Worm (Caenorhabditis elegans) whole organism, L3 larva: ENCODE results near the gene C34C12.9.

Experiments used
- ama-1 ChIP-seq: fragments of 150-350 bp; optimal IDR thresholded peaks from 2 replicates; lab custom pipeline; 2018
- ceh-82 ChIP-seq: fragments of 150-350 bp; optimal IDR thresholded peaks from 2 replicates; lab custom pipeline; 2014; ENCODE audit warnings: missing biosample characterization, missing genetic modification characterization
- egl-5 ChIP-seq: fragments of 150-350 bp; optimal IDR thresholded peaks from 2 replicates; lab custom pipeline; 2017; ENCODE audit warnings: missing biosample characterization, missing genetic modification reagents, missing genetic modification characterization, inconsistent platforms
- elt-2 ChIP-seq: sonication (generic microtip); optimal IDR thresholded peaks from 2 replicates; lab custom pipeline; 2016; ENCODE audit warnings: missing genetic modification reagents, mild to moderate bottlenecking, missing genetic modification characterization, missing compliant biosample characterization
- lin-15B ChIP-seq: fragments of 150-350 bp; optimal IDR thresholded peaks from 2 replicates; lab custom pipeline; 2014; ENCODE audit warnings: missing biosample characterization, missing genetic modification characterization
- nhr-11 ChIP-seq: fragments of 150-350 bp; optimal IDR thresholded peaks from 2 replicates; lab custom pipeline; 2014; ENCODE audit warnings: missing biosample characterization, missing genetic modification characterization
- pqm-1 ChIP-seq: fragments of 150-350 bp; optimal IDR thresholded peaks from 2 replicates; lab custom pipeline; 2017; ENCODE audit warnings: missing biosample characterization, missing genetic modification characterization, inconsistent platforms
- snpc-4 ChIP-seq: fragments of 150-350 bp; optimal IDR thresholded peaks from 2 replicates; lab custom pipeline; 2014; ENCODE audit warnings: missing biosample characterization, missing genetic modification characterization
- unc-39 ChIP-seq: sonication (generic microtip); optimal IDR thresholded peaks from 4 replicates; lab custom pipeline; 2017; ENCODE audit warnings: missing biosample characterization, missing genetic modification characterization
- ztf-11 ChIP-seq: fragments of 150-350 bp; optimal IDR thresholded peaks from 2 replicates; lab custom pipeline; 2014; ENCODE audit warnings: missing biosample characterization, missing genetic modification characterization
- ztf-4 ChIP-seq: fragments of 150-350 bp; optimal IDR thresholded peaks from 2 replicates; lab custom pipeline; 2014; ENCODE audit warnings: missing biosample characterization, missing genetic modification characterization

DNA sequence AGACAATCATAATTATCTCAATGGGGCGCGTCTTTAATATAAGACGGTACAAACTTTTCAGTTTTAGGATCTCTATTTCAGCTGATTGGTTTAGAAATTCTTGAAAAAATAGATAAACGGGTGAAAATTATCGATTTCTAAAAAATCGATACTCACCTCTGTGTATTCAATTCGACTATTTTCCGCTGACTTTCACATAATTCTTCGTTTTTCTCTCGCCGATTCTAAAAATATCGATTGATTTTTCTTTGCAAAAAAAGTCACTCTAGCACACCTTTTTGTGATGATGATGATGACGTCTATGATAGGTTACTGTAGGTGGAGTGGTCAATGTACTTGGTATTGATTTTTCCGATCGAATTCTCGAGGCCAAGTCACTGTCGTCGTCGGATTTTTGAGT, 45.6 kb downstream of the C34C12.9 start:
- TF ChIP-seq egl-5 (tag; lab: Kevin White, UChicago) = no peak
- TF ChIP-seq elt-2 = no peak
- no peak for TF ChIP-seq pqm-1 (tag; lab: Kevin White, UChicago)
- TF ChIP-seq ztf-11 (tag; lab: Kevin White, UChicago) = no peak
- no peak for TF ChIP-seq snpc-4 (tag; lab: Kevin White, UChicago)
- no peak for TF ChIP-seq nhr-11 (tag; lab: Kevin White, UChicago)
- no peak for TF ChIP-seq unc-39 (tag; lab: Kevin White, UChicago)
- no peak for TF ChIP-seq ama-1 (lab: Kevin White, UChicago)
- no peak for TF ChIP-seq ceh-82 (tag; lab: Kevin White, UChicago)
- TF ChIP-seq ztf-4 (tag; lab: Kevin White, UChicago) = no peak
- no peak for TF ChIP-seq lin-15B (tag; lab: Kevin White, UChicago)
